Fruit fly (Drosophila melanogaster): Measurements from ENCODE around the gene Gr66a.
A peak's percentile ranks its signal among the peaks of the same experiment; 100 is the strongest.

The Gr66a gene

dm6 chr3L:8340264-8341095, 33.7 kb upstream of the Gr66a start, which contains the start of the genes Prim1 and CG7083 (continued):
- TF ChIP-seq Eip93F (GFP tag; optimal IDR thresholded peaks at IDR 0.05) (peak; percentile 18), CG11902 (GFP tag; optimal IDR thresholded peaks at IDR 0.05) (peak; percentile 1), CG7368 (GFP tag; optimal IDR thresholded peaks at IDR 0.05) (peak; percentile 62), CG9139 (GFP tag; optimal IDR thresholded peaks at IDR 0.05) (no peak), esn (GFP tag; optimal IDR thresholded peaks at IDR 0.05) (peak; percentile 79), Sox15 (GFP tag; optimal IDR thresholded peaks at IDR 0.05) (peak; percentile 2), CG16779 (tag; optimal IDR thresholded peaks at IDR 0.05) (no peak), net (GFP tag; optimal IDR thresholded peaks at IDR 0.05) (peak; percentile 57), CG3919 (GFP tag; optimal IDR thresholded peaks at IDR 0.05) (peak; percentile 63), Met (GFP tag; optimal IDR thresholded peaks at IDR 0.05) (no peak), Lpt (GFP tag; optimal IDR thresholded peaks at IDR 0.05) (no peak), fd59A (GFP tag; optimal IDR thresholded peaks at IDR 0.05) (no peak), CG3032 (tag; optimal IDR thresholded peaks at IDR 0.05) (peak; percentile 57), fkh (GFP tag; optimal IDR thresholded peaks at IDR 0.05) (peak; percentile 95), Sox102F (GFP tag; optimal IDR thresholded peaks at IDR 0.05) (peak; percentile 69), dsx (GFP tag; optimal IDR thresholded peaks at IDR 0.05; ENCODE audit: poor library complexity, severe bottlenecking) (no peak), Eip78C (GFP tag) (peak; percentile 85), CG10631 (GFP tag; optimal IDR thresholded peaks at IDR 0.05) (peak; percentile 68), cyc (GFP tag; optimal IDR thresholded peaks at IDR 0.05) (peak; percentile 61), CG6276 (GFP tag; optimal IDR thresholded peaks at IDR 0.05) (no peak), acj6 (GFP tag; optimal IDR thresholded peaks at IDR 0.05) (peak; percentile 65), eg (GFP tag; IDR thresholded peaks at IDR 0.05) (no peak), CG1621 (tag; optimal IDR thresholded peaks at IDR 0.05) (peak; percentile 7), CG32006 (GFP tag; optimal IDR thresholded peaks at IDR 0.05) (peak; percentile 30), dac (GFP tag; optimal IDR thresholded peaks at IDR 0.05) (no peak), OdsH (GFP tag; optimal IDR thresholded peaks at IDR 0.05) (peak; percentile 76), lz (GFP tag; optimal IDR thresholded peaks at IDR 0.05) (peak; percentile 74), Smox (GFP tag; optimal IDR thresholded peaks at IDR 0.05) (peak; percentile 49), achi (GFP tag; optimal IDR thresholded peaks at IDR 0.05) (peak; percentile 57), CG31627 (GFP tag; optimal IDR thresholded peaks at IDR 0.05) (peak; percentile 74), CG34406 (GFP tag; optimal IDR thresholded peaks at IDR 0.05) (peak; percentile 47), CG8632 (GFP tag; optimal IDR thresholded peaks at IDR 0.05) (peak; percentile 9), Hr4 (GFP tag; optimal IDR thresholded peaks at IDR 0.05) (peak; percentile 70), pdm3 (GFP tag; optimal IDR thresholded peaks at IDR 0.05) (peak; percentile 63), Hr39 (GFP tag; optimal IDR thresholded peaks at IDR 0.05) (peak; percentile 73), spab (GFP tag; optimal IDR thresholded peaks at IDR 0.05) (no peak), Ets96B (tag; optimal IDR thresholded peaks at IDR 0.05) (peak; percentile 41), ss (GFP tag; optimal IDR thresholded peaks at IDR 0.05) (peak in 1 of 2 experiments; percentile 47)

dm6 chr3L:8338921-8339320, 32.1 kb upstream of the Gr66a start, which contains the start of gene Pex2:
Gene Pex2, plus strand, starts transcription at chr3L:8339051.
- TF ChIP-seq CG3919 (GFP tag; optimal IDR thresholded peaks at IDR 0.05) = peak; percentile 23
- TF ChIP-seq CG16779 (tag; optimal IDR thresholded peaks at IDR 0.05) = peak; percentile 8
- peak; percentile 27 for TF ChIP-seq Met (GFP tag; optimal IDR thresholded peaks at IDR 0.05)
- no peak for TF ChIP-seq fd59A (GFP tag; optimal IDR thresholded peaks at IDR 0.05)
- no peak for TF ChIP-seq CG8119 (GFP tag; IDR thresholded peaks at IDR 0.05)
- TF ChIP-seq Gug (GFP tag; IDR thresholded peaks at IDR 0.05) = no peak
- no peak for TF ChIP-seq Sox102F (GFP tag; optimal IDR thresholded peaks at IDR 0.05)
- no peak for TF ChIP-seq Blimp-1 (GFP tag; optimal IDR thresholded peaks at IDR 0.05)
- TF ChIP-seq fkh (GFP tag; optimal IDR thresholded peaks at IDR 0.05) = peak; percentile 75
- TF ChIP-seq Eip78C (GFP tag) = peak; percentile 79
- TF ChIP-seq CG8632 (GFP tag; optimal IDR thresholded peaks at IDR 0.05) = no peak
- TF ChIP-seq svp (GFP tag) = peak; percentile 98
- TF ChIP-seq CG3032 (tag; optimal IDR thresholded peaks at IDR 0.05) = no peak
- no peak for TF ChIP-seq Sox14 (GFP tag; optimal IDR thresholded peaks at IDR 0.05)
- no peak for TF ChIP-seq CG34406 (GFP tag; optimal IDR thresholded peaks at IDR 0.05)
- peak; percentile 52 for TF ChIP-seq CG6808 (GFP tag; optimal IDR thresholded peaks at IDR 0.05)
- TF ChIP-seq Ets96B (tag; optimal IDR thresholded peaks at IDR 0.05) = no peak

Measured in whole organism, prepupa.